Fruit fly (Drosophila melanogaster) whole organism, pupa: Measurements from ENCODE around the gene Lamtor4.

Source experiments
- CG12605 ChIP-seq: fragments of 200-800 bp; sonication (Bioruptor generic); IDR thresholded peaks from 2 replicates; pipeline ENCODE4 v1.3.6; 2022; ENCODE audit warnings: missing biosample characterization, missing genetic modification characterization
- CG14655 ChIP-seq: fragments of 200-800 bp; sonication (Bioruptor generic); optimal IDR thresholded peaks from 3 replicates; lab custom pipeline; 2017; ENCODE audit warnings: mild to moderate bottlenecking, missing biosample characterization, missing genetic modification reagents, missing genetic modification characterization
- CG32121 ChIP-seq: fragments of 200-800 bp; sonication (Bioruptor generic); IDR thresholded peaks from 2 replicates; pipeline ENCODE4 v1.3.6; 2022; ENCODE audit warnings: missing biosample characterization, missing genetic modification characterization
- CG34367 ChIP-seq: fragments of 200-800 bp; sonication (Bioruptor generic); optimal IDR thresholded peaks from 2 replicates; lab custom pipeline; 2018; ENCODE audit warnings: missing biosample characterization, mild to moderate bottlenecking, missing genetic modification characterization
- CG4496 ChIP-seq: fragments of 200-800 bp; sonication (Bioruptor generic); IDR thresholded peaks from 3 replicates; pipeline ENCODE4 v1.3.6; 2022; ENCODE audit warnings: missing biosample characterization, missing genetic modification characterization
- CG8159 ChIP-seq: fragments of 200-800 bp; sonication (Bioruptor generic); optimal IDR thresholded peaks from 3 replicates; lab custom pipeline; 2018; ENCODE audit warnings: missing biosample characterization, mild to moderate bottlenecking, missing genetic modification characterization, moderate library complexity
- CG9948 ChIP-seq: fragments of 200-800 bp; sonication (Bioruptor generic); optimal IDR thresholded peaks from 2 replicates; lab custom pipeline; 2018; ENCODE audit warnings: missing biosample characterization, mild to moderate bottlenecking, missing genetic modification characterization, moderate library complexity
- EcR ChIP-seq: fragments of 200-800 bp; sonication (Bioruptor generic); optimal IDR thresholded peaks from 3 replicates; lab custom pipeline; 2019; ENCODE audit warnings: missing biosample characterization, missing genetic modification characterization, mild to moderate bottlenecking, moderate library complexity, missing genetic modification reagents
- Ets98B ChIP-seq: fragments of 200-800 bp; sonication (Bioruptor generic); IDR thresholded peaks from 2 replicates; pipeline ENCODE4 v1.3.6; 2022; ENCODE audit warnings: missing biosample characterization, missing genetic modification characterization
- Pif1A ChIP-seq: fragments of 200-800 bp; sonication (Bioruptor generic); optimal IDR thresholded peaks from 3 replicates; lab custom pipeline; 2016; ENCODE audit warnings: missing biosample characterization, missing genetic modification characterization
- Pif1B ChIP-seq: fragments of 200-800 bp; sonication (Bioruptor generic); optimal IDR thresholded peaks from 3 replicates; lab custom pipeline; 2016; ENCODE audit warnings: missing biosample characterization, missing genetic modification characterization
- fd96Ca ChIP-seq: fragments of 200-800 bp; sonication (Bioruptor generic); IDR thresholded peaks from 3 replicates; pipeline ENCODE4 v1.3.6; 2022; ENCODE audit warnings: missing biosample characterization, missing genetic modification characterization
- gl ChIP-seq: fragments of 200-800 bp; sonication (Bioruptor generic); optimal IDR thresholded peaks from 2 replicates; lab custom pipeline; 2018; ENCODE audit warnings: missing biosample characterization, mild to moderate bottlenecking, missing genetic modification characterization

DNA sequence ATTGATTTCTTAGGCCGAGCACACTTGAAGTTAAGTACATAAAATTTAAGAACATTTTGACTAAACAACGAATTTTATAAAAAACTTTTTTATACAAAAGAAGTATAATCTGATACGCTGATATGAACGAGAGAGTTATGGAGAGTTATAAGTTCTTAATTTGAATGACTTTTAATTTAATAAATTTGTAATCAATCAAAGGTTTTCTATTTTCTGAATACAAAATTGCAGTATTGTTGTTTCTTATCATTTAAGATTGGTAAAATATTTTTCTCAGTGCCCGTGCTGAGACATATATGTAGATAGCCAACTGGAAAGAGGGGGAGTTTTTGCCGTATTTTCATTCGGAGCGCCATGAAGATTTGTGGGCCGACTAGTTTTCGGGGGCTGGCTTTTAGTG, 23.6 kb upstream of the Lamtor4 start:
- TF ChIP-seq CG12605 (no peak), CG32121 (GFP tag; lab: Robert Waterston, UW) (no peak), CG14655 (GFP tag; lab: Kevin White, UChicago) (no peak), EcR (GFP tag; lab: Kevin White, UChicago) (no peak), fd96Ca (GFP tag; lab: Robert Waterston, UW) (no peak), CG8159 (tag; lab: Kevin White, UChicago) (no peak), Pif1A (GFP tag; lab: Kevin White, UChicago) (no peak), CG9948 (tag; lab: Kevin White, UChicago) (no peak), Pif1B (GFP tag; lab: Kevin White, UChicago) (no peak), CG34367 (no peak), gl (tag; lab: Kevin White, UChicago) (no peak), Ets98B (GFP tag; lab: Robert Waterston, UW) (no peak), CG4496 (GFP tag; lab: Robert Waterston, UW) (no peak)
